Worm (Caenorhabditis elegans) whole organism, late embryonic: ENCODE results near the gene ugt-61.

Experiments
- C38D4.7 ChIP-seq: fragments of 200-800 bp; sonication (Bioruptor generic); optimal IDR thresholded peaks from 2 replicates; lab custom pipeline; 2018; ENCODE audit warnings: mild to moderate bottlenecking, missing genetic modification characterization, moderate library complexity, missing compliant biosample characterization
- F13H6.1 ChIP-seq: sonication (generic microtip); optimal IDR thresholded peaks from 2 replicates; lab custom pipeline; 2016; ENCODE audit warnings: missing genetic modification characterization, missing compliant biosample characterization
- K09A11.1 ChIP-seq: sonication (generic microtip); optimal IDR thresholded peaks from 2 replicates; lab custom pipeline; 2017; ENCODE audit warnings: antibody characterized with exemption, mild to moderate bottlenecking, missing genetic modification characterization, missing compliant biosample characterization; ENCODE audit not compliant: insufficient read depth
- T23F11.4 ChIP-seq: fragments of 200-800 bp; sonication (Bioruptor generic); optimal IDR thresholded peaks from 2 replicates; lab custom pipeline; 2018; ENCODE audit warnings: mild to moderate bottlenecking, missing genetic modification characterization, missing compliant biosample characterization
- Y22D7AL.16 ChIP-seq: sonication (generic microtip); optimal IDR thresholded peaks from 2 replicates; lab custom pipeline; 2016; ENCODE audit warnings: missing genetic modification characterization, missing compliant biosample characterization
- ama-1 ChIP-seq: fragments of 150-350 bp; optimal IDR thresholded peaks from 2 replicates; lab custom pipeline; 2014
- ceh-18 ChIP-seq: sonication (generic microtip); optimal IDR thresholded peaks from 2 replicates; lab custom pipeline; 2016; ENCODE audit warnings: missing genetic modification characterization, missing compliant biosample characterization
- ceh-19 ChIP-seq: fragments of 200-800 bp; sonication (Bioruptor generic); optimal IDR thresholded peaks from 2 replicates; lab custom pipeline; 2018; ENCODE audit warnings: mild to moderate bottlenecking, missing genetic modification characterization, missing compliant biosample characterization
- ceh-2 ChIP-seq: sonication (generic microtip); optimal IDR thresholded peaks from 2 replicates; lab custom pipeline; 2016; ENCODE audit warnings: missing genotype, missing genetic modification characterization, missing compliant biosample characterization
- ceh-24 ChIP-seq: sonication (generic microtip); optimal IDR thresholded peaks from 2 replicates; lab custom pipeline; 2016; ENCODE audit warnings: mild to moderate bottlenecking, missing genetic modification characterization, missing compliant biosample characterization
- ceh-45 ChIP-seq: fragments of 200-800 bp; sonication (Bioruptor generic); IDR thresholded peaks from 2 replicates; pipeline ENCODE4 v1.3.6; 2022; ENCODE audit warnings: missing genetic modification reagents, missing genetic modification characterization, missing compliant biosample characterization
- ceh-48 ChIP-seq: sonication (generic microtip); optimal IDR thresholded peaks from 2 replicates; lab custom pipeline; 2016; ENCODE audit warnings: missing genetic modification characterization, inconsistent platforms, missing compliant biosample characterization
- ceh-6 ChIP-seq: fragments of 200-800 bp; sonication (Bioruptor generic); optimal IDR thresholded peaks from 2 replicates; lab custom pipeline; 2018; ENCODE audit warnings: mild to moderate bottlenecking, missing genetic modification characterization, missing compliant biosample characterization
- che-1 ChIP-seq: sonication (generic microtip); optimal IDR thresholded peaks from 2 replicates; lab custom pipeline; 2016; ENCODE audit warnings: mild to moderate bottlenecking, missing genetic modification characterization, missing compliant biosample characterization
- dve-1 ChIP-seq: sonication (generic microtip); optimal IDR thresholded peaks from 2 replicates; lab custom pipeline; 2017; ENCODE audit warnings: antibody characterized with exemption, mild to moderate bottlenecking, missing genetic modification characterization, missing compliant biosample characterization
- elt-4 ChIP-seq: sonication (generic microtip); optimal IDR thresholded peaks from 2 replicates; lab custom pipeline; 2016; ENCODE audit warnings: missing genetic modification characterization, missing compliant biosample characterization
- ets-4 ChIP-seq: sonication (generic microtip); optimal IDR thresholded peaks from 2 replicates; lab custom pipeline; 2016; ENCODE audit warnings: missing genetic modification characterization, missing compliant biosample characterization
- eyg-1 ChIP-seq: sonication (generic microtip); optimal IDR thresholded peaks from 2 replicates; lab custom pipeline; 2016; ENCODE audit warnings: missing genotype, missing genetic modification characterization, missing compliant biosample characterization
- fkh-10 ChIP-seq: fragments of 150-350 bp; optimal IDR thresholded peaks from 2 replicates; lab custom pipeline; 2014; ENCODE audit warnings: missing biosample characterization, missing genetic modification reagents, missing genetic modification characterization
- gmeb-2 ChIP-seq: sonication (generic microtip); optimal IDR thresholded peaks from 2 replicates; lab custom pipeline; 2016; ENCODE audit warnings: missing genetic modification characterization, inconsistent platforms, missing compliant biosample characterization
- hlh-13 ChIP-seq: fragments of 200-800 bp; sonication (Bioruptor generic); optimal IDR thresholded peaks from 2 replicates; lab custom pipeline; 2018; ENCODE audit warnings: mild to moderate bottlenecking, missing genetic modification characterization, missing compliant biosample characterization
- hlh-15 ChIP-seq: sonication (generic microtip); optimal IDR thresholded peaks from 2 replicates; lab custom pipeline; 2016; ENCODE audit warnings: missing genetic modification characterization, missing compliant biosample characterization
- lin-11 ChIP-seq: fragments of 200-800 bp; sonication (Bioruptor generic); optimal IDR thresholded peaks from 2 replicates; lab custom pipeline; 2018; ENCODE audit warnings: mild to moderate bottlenecking, missing genetic modification characterization, missing compliant biosample characterization
- madf-2 ChIP-seq: sonication (generic microtip); optimal IDR thresholded peaks from 2 replicates; lab custom pipeline; 2017; ENCODE audit warnings: missing genetic modification characterization, missing compliant biosample characterization
- nfya-1 ChIP-seq: sonication (generic microtip); optimal IDR thresholded peaks from 2 replicates; lab custom pipeline; 2017; ENCODE audit warnings: missing genetic modification characterization, mild to moderate bottlenecking, missing compliant biosample characterization, antibody characterized with exemption, moderate library complexity
- nhr-11 ChIP-seq: fragments of 150-350 bp; optimal IDR thresholded peaks from 2 replicates; lab custom pipeline; 2014; ENCODE audit warnings: missing biosample characterization, missing genetic modification characterization
- npax-4 ChIP-seq: sonication (generic microtip); optimal IDR thresholded peaks from 2 replicates; lab custom pipeline; 2016; ENCODE audit warnings: missing genetic modification characterization, missing compliant biosample characterization
- odd-2 ChIP-seq: sonication (generic microtip); optimal IDR thresholded peaks from 2 replicates; lab custom pipeline; 2017; ENCODE audit warnings: antibody characterized with exemption, mild to moderate bottlenecking, missing genetic modification characterization, missing compliant biosample characterization
- pag-3 ChIP-seq: sonication (generic microtip); optimal IDR thresholded peaks from 2 replicates; lab custom pipeline; 2016; ENCODE audit warnings: missing compliant biosample characterization, missing genetic modification characterization, borderline replicate concordance
- pat-9 ChIP-seq: fragments of 200-800 bp; sonication (Bioruptor generic); optimal IDR thresholded peaks from 2 replicates; lab custom pipeline; 2018; ENCODE audit warnings: mild to moderate bottlenecking, missing genetic modification characterization, moderate library complexity, missing compliant biosample characterization
- pax-1 ChIP-seq: fragments of 150-350 bp; optimal IDR thresholded peaks from 2 replicates; lab custom pipeline; 2014; ENCODE audit warnings: missing biosample characterization, missing genetic modification characterization
- pha-2 ChIP-seq: sonication (generic microtip); optimal IDR thresholded peaks from 2 replicates; lab custom pipeline; 2017; ENCODE audit warnings: mild to moderate bottlenecking, missing genetic modification characterization, missing compliant biosample characterization
- rnt-1 ChIP-seq: sonication (generic microtip); optimal IDR thresholded peaks from 2 replicates; lab custom pipeline; 2016; ENCODE audit warnings: missing genetic modification characterization, missing compliant biosample characterization
- sdc-2 ChIP-seq: sonication (generic microtip); optimal IDR thresholded peaks from 2 replicates; lab custom pipeline; 2016; ENCODE audit warnings: missing genotype, missing genetic modification characterization, missing compliant biosample characterization
- sox-4 ChIP-seq: sonication (generic microtip); optimal IDR thresholded peaks from 2 replicates; lab custom pipeline; 2017; ENCODE audit warnings: mild to moderate bottlenecking, missing genetic modification characterization, inconsistent platforms, missing compliant biosample characterization
- tbx-2 ChIP-seq: sonication (generic microtip); optimal IDR thresholded peaks from 2 replicates; lab custom pipeline; 2016; ENCODE audit warnings: missing genetic modification characterization, missing compliant biosample characterization
- ttx-3 ChIP-seq: sonication (generic microtip); optimal IDR thresholded peaks from 2 replicates; lab custom pipeline; 2016; ENCODE audit warnings: missing genetic modification reagents, missing genetic modification characterization, missing compliant biosample characterization
- unc-55 ChIP-seq: sonication (generic microtip); optimal IDR thresholded peaks from 2 replicates; lab custom pipeline; 2017; ENCODE audit warnings: missing biosample characterization, missing genetic modification reagents, missing genetic modification characterization
- unc-86 ChIP-seq: sonication (generic microtip); optimal IDR thresholded peaks from 2 replicates; lab custom pipeline; 2016; ENCODE audit warnings: missing genetic modification characterization, missing compliant biosample characterization
- zip-5 ChIP-seq: sonication (generic microtip); optimal IDR thresholded peaks from 2 replicates; lab custom pipeline; 2016; ENCODE audit warnings: missing genetic modification characterization, missing compliant biosample characterization
- ztf-16 ChIP-seq: sonication (generic microtip); optimal IDR thresholded peaks from 2 replicates; lab custom pipeline; 2017; ENCODE audit warnings: missing genetic modification characterization, missing compliant biosample characterization

ugt-61 gene

ce11 chrV:4742190-4742589 is at the start of gene ugt-61:
ugt-61 (plus strand) TSS chrV:4742422.
- TF ChIP-seq Y22D7AL.16 (tag; lab: Kevin White, UChicago): no peak
- no peak for TF ChIP-seq odd-2 (tag; lab: Kevin White, UChicago)
- no peak for TF ChIP-seq unc-86 (tag; lab: Kevin White, UChicago)
- TF ChIP-seq nhr-11 (tag; lab: Kevin White, UChicago): no peak
- TF ChIP-seq npax-4 (tag; lab: Kevin White, UChicago): no peak
- TF ChIP-seq nfya-1 (tag; lab: Kevin White, UChicago): no peak
- TF ChIP-seq ets-4: no peak
- no peak for TF ChIP-seq F13H6.1
- no peak for TF ChIP-seq madf-2
- no peak for TF ChIP-seq elt-4 (tag; lab: Kevin White, UChicago)
- no peak for TF ChIP-seq ceh-2 (tag; lab: Kevin White, UChicago)
- no peak for TF ChIP-seq T23F11.4
- no peak for TF ChIP-seq sdc-2 (tag; lab: Kevin White, UChicago)

ce11 chrV:4693282-4693588 is 49.0 kb upstream of the ugt-61 start:
- no peak for TF ChIP-seq ceh-45
- no peak for TF ChIP-seq ceh-19 (GFP tag; lab: Kevin White, UChicago)
- TF ChIP-seq, all 69 proteins: peak for 0

- no peak for TF ChIP-seq ztf-16 (tag; lab: Kevin White, UChicago)
- no peak for TF ChIP-seq odd-2 (tag; lab: Kevin White, UChicago)
- TF ChIP-seq K09A11.1: no peak
- TF ChIP-seq unc-55 (GFP tag; lab: Kevin White, UChicago): no peak
- no peak for TF ChIP-seq pat-9 (tag; lab: Kevin White, UChicago)
- no peak for TF ChIP-seq fkh-10
- TF ChIP-seq ceh-18: no peak
- no peak for TF ChIP-seq rnt-1
- TF ChIP-seq lin-11 (tag; lab: Kevin White, UChicago): no peak
- no peak for TF ChIP-seq ets-4
- no peak for TF ChIP-seq pag-3 (tag; lab: Kevin White, UChicago)
- no peak for TF ChIP-seq gmeb-2
- TF ChIP-seq nfya-1 (tag; lab: Kevin White, UChicago): no peak
- no peak for TF ChIP-seq elt-4 (tag; lab: Kevin White, UChicago)
- TF ChIP-seq zip-5 (tag; lab: Kevin White, UChicago): no peak
- no peak for TF ChIP-seq ttx-3 (tag; lab: Kevin White, UChicago)
- no peak for TF ChIP-seq eyg-1 (tag; lab: Kevin White, UChicago)
- no peak for TF ChIP-seq ceh-48 (tag; lab: Kevin White, UChicago)
- no peak for TF ChIP-seq sox-4 (tag; lab: Kevin White, UChicago)
- TF ChIP-seq hlh-15 (tag; lab: Kevin White, UChicago): no peak
These were observed 47.6 kb upstream of the ugt-61 start for ce11 chrV:4694466-4695092.

ce11 chrV:4698675-4699074 is 43.5 kb upstream of the ugt-61 start:
- TF ChIP-seq C38D4.7 (GFP tag; lab: Kevin White, UChicago) (no peak), che-1 (no peak), lin-11 (tag; lab: Kevin White, UChicago) (no peak), F13H6.1 (no peak), pha-2 (tag; lab: Kevin White, UChicago) (no peak), hlh-13 (GFP tag; lab: Kevin White, UChicago) (no peak), tbx-2 (tag; lab: Kevin White, UChicago) (no peak), ceh-24 (tag; lab: Kevin White, UChicago) (no peak), ceh-6 (GFP tag; lab: Kevin White, UChicago) (no peak), pax-1 (tag; lab: Kevin White, UChicago) (no peak), dve-1 (no peak), ama-1 (no peak)
